Fruit fly (Drosophila melanogaster) whole organism, pupa: ENCODE data around the gene CG16952.

Experiments used
- CG10348 ChIP-seq: fragments of 200-800 bp; sonication (Bioruptor generic); IDR thresholded peaks from 2 replicates; pipeline ENCODE4 v1.3.6; 2022; ENCODE audit warnings: missing biosample characterization, missing genetic modification characterization
- CG12605 ChIP-seq: fragments of 200-800 bp; sonication (Bioruptor generic); IDR thresholded peaks from 2 replicates; pipeline ENCODE4 v1.3.6; 2022; ENCODE audit warnings: missing biosample characterization, missing genetic modification characterization
- CG13204 ChIP-seq: fragments of 200-800 bp; sonication (Bioruptor generic); optimal IDR thresholded peaks from 2 replicates; lab custom pipeline; 2018; ENCODE audit warnings: missing biosample characterization, mild to moderate bottlenecking, missing genetic modification characterization, moderate library complexity
- CG14655 ChIP-seq: fragments of 200-800 bp; sonication (Bioruptor generic); optimal IDR thresholded peaks from 3 replicates; lab custom pipeline; 2017; ENCODE audit warnings: mild to moderate bottlenecking, missing biosample characterization, missing genetic modification reagents, missing genetic modification characterization
- CG15710 ChIP-seq: fragments of 200-800 bp; sonication (Bioruptor generic); optimal IDR thresholded peaks from 2 replicates; lab custom pipeline; 2018; ENCODE audit warnings: missing biosample characterization, mild to moderate bottlenecking, missing genetic modification characterization, moderate library complexity
- CG17806 ChIP-seq: fragments of 200-800 bp; sonication (Bioruptor generic); optimal IDR thresholded peaks from 2 replicates; lab custom pipeline; 2018; ENCODE audit warnings: missing biosample characterization, mild to moderate bottlenecking, missing genetic modification characterization, moderate library complexity
- CG32121 ChIP-seq: fragments of 200-800 bp; sonication (Bioruptor generic); IDR thresholded peaks from 2 replicates; pipeline ENCODE4 v1.3.6; 2022; ENCODE audit warnings: missing biosample characterization, missing genetic modification characterization
- CG34367 ChIP-seq: fragments of 200-800 bp; sonication (Bioruptor generic); optimal IDR thresholded peaks from 2 replicates; lab custom pipeline; 2018; ENCODE audit warnings: missing biosample characterization, mild to moderate bottlenecking, missing genetic modification characterization
- CG4496 ChIP-seq: fragments of 200-800 bp; sonication (Bioruptor generic); IDR thresholded peaks from 3 replicates; pipeline ENCODE4 v1.3.6; 2022; ENCODE audit warnings: missing biosample characterization, missing genetic modification characterization
- CG8159 ChIP-seq: fragments of 200-800 bp; sonication (Bioruptor generic); optimal IDR thresholded peaks from 3 replicates; lab custom pipeline; 2018; ENCODE audit warnings: missing biosample characterization, mild to moderate bottlenecking, missing genetic modification characterization, moderate library complexity
- CG8301 ChIP-seq: fragments of 200-800 bp; sonication (Bioruptor generic); optimal IDR thresholded peaks from 2 replicates; lab custom pipeline; 2018; ENCODE audit warnings: missing biosample characterization, mild to moderate bottlenecking, missing genetic modification characterization
- CG9948 ChIP-seq: fragments of 200-800 bp; sonication (Bioruptor generic); optimal IDR thresholded peaks from 2 replicates; lab custom pipeline; 2018; ENCODE audit warnings: missing biosample characterization, mild to moderate bottlenecking, missing genetic modification characterization, moderate library complexity
- D1 ChIP-seq: fragments of 200-800 bp; sonication (Bioruptor generic); optimal IDR thresholded peaks from 2 replicates; lab custom pipeline; 2018; ENCODE audit warnings: missing biosample characterization, mild to moderate bottlenecking, missing genetic modification characterization, moderate library complexity
- EcR ChIP-seq: fragments of 200-800 bp; sonication (Bioruptor generic); optimal IDR thresholded peaks from 3 replicates; lab custom pipeline; 2019; ENCODE audit warnings: missing biosample characterization, missing genetic modification characterization, mild to moderate bottlenecking, moderate library complexity, missing genetic modification reagents
- Ets98B ChIP-seq: fragments of 200-800 bp; sonication (Bioruptor generic); IDR thresholded peaks from 2 replicates; pipeline ENCODE4 v1.3.6; 2022; ENCODE audit warnings: missing biosample characterization, missing genetic modification characterization
- Pif1A ChIP-seq: fragments of 200-800 bp; sonication (Bioruptor generic); optimal IDR thresholded peaks from 3 replicates; lab custom pipeline; 2016; ENCODE audit warnings: missing biosample characterization, missing genetic modification characterization
- Pif1B ChIP-seq: fragments of 200-800 bp; sonication (Bioruptor generic); optimal IDR thresholded peaks from 3 replicates; lab custom pipeline; 2016; ENCODE audit warnings: missing biosample characterization, missing genetic modification characterization
- Snoo ChIP-seq: fragments of 200-800 bp; sonication (Bioruptor generic); optimal IDR thresholded peaks from 3 replicates; lab custom pipeline; 2017; ENCODE audit warnings: missing biosample characterization, mild to moderate bottlenecking, missing genetic modification characterization, inconsistent platforms
- fd96Ca ChIP-seq: fragments of 200-800 bp; sonication (Bioruptor generic); IDR thresholded peaks from 3 replicates; pipeline ENCODE4 v1.3.6; 2022; ENCODE audit warnings: missing biosample characterization, missing genetic modification characterization
- gl ChIP-seq: fragments of 200-800 bp; sonication (Bioruptor generic); optimal IDR thresholded peaks from 2 replicates; lab custom pipeline; 2018; ENCODE audit warnings: missing biosample characterization, mild to moderate bottlenecking, missing genetic modification characterization
- rn ChIP-seq: fragments of 200-800 bp; sonication (Bioruptor generic); IDR thresholded peaks from 2 replicates; pipeline ENCODE4 v1.3.6; 2022; ENCODE audit warnings: missing biosample characterization, missing genetic modification characterization

CG16952 gene

dm6 chrX:15857601-15858284 is 12.2 kb upstream of the CG16952 start, which contains the start of the genes CG46440 and Myb:
Gene CG46440, minus strand, starts transcription at chrX:15857823.
Gene Myb, minus strand, starts transcription at chrX:15857823.
- TF ChIP-seq CG34367 (tag; lab: Kevin White, UChicago) (no peak), EcR (no peak), CG4496 (GFP tag; lab: Robert Waterston, UW) (0 out of 3 replicates have a peak, but pooled peaks have one; percentile 29), Ets98B (0 out of 2 replicates have a peak, but pooled peaks have one; percentile 7), rn (GFP tag; lab: Robert Waterston, UW) (no peak)
- TF ChIP-seq, all 21 proteins: peak for 2

dm6 chrX:15859387-15859786 is 10.6 kb upstream of the CG16952 start, which contains the start of gene AlkB:
Gene AlkB, minus strand, starts transcription at chrX:15859487.
- TF ChIP-seq Snoo (no peak), fd96Ca (no peak), Pif1A (no peak), gl (tag; lab: Kevin White, UChicago) (no peak), CG9948 (tag; lab: Kevin White, UChicago) (no peak), Pif1B (no peak)

dm6 chrX:15859869-15860268 is 10.1 kb upstream of the CG16952 start, which contains the start of gene Gbeta13F:
Gene Gbeta13F, plus strand, starts transcription at chrX:15860115.
- TF ChIP-seq CG4496 (GFP tag; lab: Robert Waterston, UW) (peak; percentile 33; the same call in 2 of the 3 replicates), Pif1B (no peak), CG32121 (no peak), gl (tag; lab: Kevin White, UChicago) (no peak), EcR (no peak)

DNA sequence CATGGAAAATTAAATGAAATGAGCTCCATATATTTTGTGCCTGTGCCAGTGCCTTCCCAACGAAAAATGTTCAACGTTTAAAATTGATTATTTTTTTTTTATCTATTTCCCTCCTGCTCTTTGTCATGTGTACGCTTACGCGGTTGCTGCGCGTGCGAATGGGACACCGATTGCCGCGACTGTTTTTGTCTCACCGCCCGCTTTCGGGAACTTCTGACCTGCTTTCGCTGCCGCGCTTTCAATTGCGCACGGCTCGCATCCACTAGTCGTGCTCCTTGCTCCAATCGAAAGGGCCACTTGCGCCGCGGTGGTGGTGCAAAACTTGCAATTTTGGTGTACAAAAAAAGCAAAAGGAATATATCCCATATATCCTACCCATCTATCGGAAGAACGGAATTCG is 9.5 kb upstream of the CG16952 start:
- TF ChIP-seq fd96Ca (no peak), EcR (peak; percentile 45), CG17806 (tag; lab: Kevin White, UChicago) (peak; percentile 27), Pif1B (peak; percentile 64), Snoo (peak; percentile 28), CG8159 (tag; lab: Kevin White, UChicago) (peak; percentile 52), CG32121 (peak; percentile 76), CG9948 (tag; lab: Kevin White, UChicago) (peak; percentile 24), Ets98B (peak; percentile 75), D1 (tag; lab: Kevin White, UChicago) (no peak), CG34367 (tag; lab: Kevin White, UChicago) (peak; percentile 60), CG13204 (GFP tag; lab: Kevin White, UChicago) (peak; percentile 59), CG14655 (peak; percentile 63), CG10348 (GFP tag; lab: Robert Waterston, UW) (no peak), CG8301 (tag; lab: Kevin White, UChicago) (peak; percentile 24), CG15710 (tag; lab: Kevin White, UChicago) (peak; percentile 58), CG4496 (GFP tag; lab: Robert Waterston, UW) (peak; percentile 84), rn (GFP tag; lab: Robert Waterston, UW) (0 out of 2 replicates have a peak, but pooled peaks have one; percentile 42), CG12605 (peak; percentile 31; the same call in 1 of the 2 replicates), gl (tag; lab: Kevin White, UChicago) (peak; percentile 49), Pif1A (peak; percentile 51)

- TF ChIP-seq Pif1B (no peak), CG32121 (no peak)
Measured at dm6 chrX:15866032-15866431, 4.0 kb upstream of the CG16952 start.

DNA sequence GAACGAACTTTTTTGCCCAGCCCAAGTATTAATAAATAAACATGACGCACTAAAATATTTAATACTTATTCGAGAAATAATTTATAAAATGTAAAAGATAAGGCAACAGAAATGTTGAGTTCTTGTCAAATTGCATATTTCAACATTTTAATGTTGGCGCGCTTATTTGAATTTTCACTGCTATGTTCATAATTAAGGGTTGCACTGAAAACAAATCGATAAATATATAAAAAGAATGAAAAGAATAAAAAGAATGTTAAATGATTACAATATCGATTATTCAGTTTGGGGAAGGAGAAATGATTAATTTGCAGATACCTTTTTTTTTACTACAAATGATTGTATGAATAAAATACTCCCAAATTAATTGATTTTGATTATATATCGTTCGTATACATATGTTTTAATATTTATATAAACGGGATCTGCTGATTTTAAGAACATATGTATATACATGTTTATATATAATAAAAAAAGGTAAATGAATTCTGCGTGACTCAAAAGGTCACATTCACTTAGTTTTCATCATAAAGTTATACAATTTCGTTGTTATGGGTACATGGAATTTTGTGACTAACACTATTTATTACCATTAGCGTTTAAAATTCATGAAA is 3.1 kb upstream of the CG16952 start:
- no peak for TF ChIP-seq fd96Ca
- TF ChIP-seq Pif1B = no peak
- TF ChIP-seq CG17806 (tag; lab: Kevin White, UChicago) = no peak
- TF ChIP-seq CG14655 = no peak
- no peak for TF ChIP-seq CG12605
- TF ChIP-seq Snoo = no peak
- TF ChIP-seq CG32121 = no peak
- TF ChIP-seq CG8301 (tag; lab: Kevin White, UChicago) = no peak
- no peak for TF ChIP-seq EcR

DNA sequence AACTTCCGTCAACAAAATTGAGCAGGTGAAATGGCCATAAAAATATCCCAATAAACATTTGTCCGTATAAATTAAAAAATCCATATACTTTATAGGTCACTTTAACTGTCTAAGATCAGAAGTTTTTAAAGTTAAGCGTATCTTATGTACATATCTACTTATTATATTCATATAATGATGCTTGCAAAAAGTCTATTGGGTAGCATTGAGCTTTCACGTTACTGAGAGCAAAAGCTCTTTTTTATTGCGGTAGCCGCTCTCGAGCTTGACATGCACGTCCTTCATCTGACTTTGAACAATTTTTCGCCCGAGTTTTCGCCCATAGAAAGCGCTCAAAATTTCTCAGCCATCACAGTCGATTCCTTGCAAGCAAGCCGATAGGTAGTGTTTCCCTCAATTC is 2.1 kb upstream of the CG16952 start, which contains the start of gene Gapdh2:
Gapdh2 (plus strand) TSS at position 283 of the 400 bp plus-strand sequence.
- peak; percentile 100 for TF ChIP-seq CG15710 (tag; lab: Kevin White, UChicago)
- peak; percentile 99 for TF ChIP-seq CG14655
- TF ChIP-seq CG4496 (GFP tag; lab: Robert Waterston, UW) = peak; percentile 100
- TF ChIP-seq CG9948 (tag; lab: Kevin White, UChicago) = peak; percentile 99
- peak; percentile 100 for TF ChIP-seq CG32121
- no peak; the same call in 1 of the 2 replicates for TF ChIP-seq CG10348 (GFP tag; lab: Robert Waterston, UW)
- peak; percentile 99 for TF ChIP-seq Snoo
- peak; percentile 85 for TF ChIP-seq EcR
- TF ChIP-seq CG34367 (tag; lab: Kevin White, UChicago) = peak; percentile 99
- peak; percentile 100 for TF ChIP-seq CG17806 (tag; lab: Kevin White, UChicago)
- TF ChIP-seq D1 (tag; lab: Kevin White, UChicago) = peak; percentile 100
- peak; percentile 100 for TF ChIP-seq Ets98B
- TF ChIP-seq Pif1B = peak; percentile 100
- TF ChIP-seq gl (tag; lab: Kevin White, UChicago) = peak; percentile 98
- peak; percentile 97 for TF ChIP-seq rn (GFP tag; lab: Robert Waterston, UW)
- peak; percentile 99 for TF ChIP-seq Pif1A
- TF ChIP-seq CG8159 (tag; lab: Kevin White, UChicago) = peak; percentile 100
- TF ChIP-seq CG13204 (GFP tag; lab: Kevin White, UChicago) = peak; percentile 98
- peak; percentile 99 for TF ChIP-seq CG8301 (tag; lab: Kevin White, UChicago)
- peak; percentile 100 for TF ChIP-seq CG12605
- no peak for TF ChIP-seq fd96Ca
